Fruit fly (Drosophila melanogaster) whole organism: ENCODE results near the gene apn.

Experiments
- pan ChIP-seq: fragments of >200 bp; optimal IDR thresholded peaks from 2 replicates; lab custom pipeline; 2017
- usp ChIP-seq: fragments of >200 bp; optimal IDR thresholded peaks from 2 replicates; lab custom pipeline; 2017; ENCODE audit warnings: missing biosample characterization, missing genetic modification characterization, mixed read lengths

dm6 chr3R:13273462-13273861 lies 15.2 kb downstream of the apn start:
- TF ChIP-seq pan (lab: Kevin White, UChicago), result no peak
- no peak for TF ChIP-seq usp (GFP tag; lab: Kevin White, UChicago)
